Fruit fly (Drosophila melanogaster) whole organism, prepupa: Measurements from ENCODE around the gene Tsp29Fb.

ENCODE experiments used
- Blimp-1 ChIP-seq: fragments of 200-800 bp; sonication (Bioruptor generic); optimal IDR thresholded peaks from 3 replicates; lab custom pipeline; 2017; ENCODE audit warnings: missing biosample characterization, missing genetic modification characterization, mild to moderate bottlenecking, moderate library complexity, missing genetic modification reagents
- CG10669 ChIP-seq: fragments of 200-800 bp; sonication (Bioruptor generic); optimal IDR thresholded peaks from 3 replicates; lab custom pipeline; 2018; ENCODE audit warnings: missing biosample characterization, mild to moderate bottlenecking, missing genetic modification characterization, moderate library complexity
- CG11294 ChIP-seq: fragments of 200-800 bp; sonication (Bioruptor generic); IDR thresholded peaks from 2 replicates; pipeline ENCODE4 v1.3.6; 2022; ENCODE audit warnings: missing biosample characterization, missing genetic modification characterization
- CG11902 ChIP-seq: fragments of 200-800 bp; sonication (Bioruptor generic); optimal IDR thresholded peaks from 3 replicates; lab custom pipeline; 2016; ENCODE audit warnings: missing biosample characterization, missing genetic modification characterization
- CG15336 ChIP-seq: fragments of 200-800 bp; sonication (Bioruptor generic); IDR thresholded peaks from 2 replicates; pipeline ENCODE4 v1.3.6; 2022; ENCODE audit warnings: missing biosample characterization, missing genetic modification characterization
- CG1621 ChIP-seq: fragments of 200-800 bp; sonication (Bioruptor generic); optimal IDR thresholded peaks from 3 replicates; lab custom pipeline; 2018; ENCODE audit warnings: missing biosample characterization, mild to moderate bottlenecking, missing genetic modification characterization
- CG31627 ChIP-seq: fragments of 200-800 bp; sonication (Bioruptor generic); optimal IDR thresholded peaks from 3 replicates; lab custom pipeline; 2016; ENCODE audit warnings: missing biosample characterization, missing genetic modification characterization
- CG34406 ChIP-seq: fragments of 200-800 bp; sonication (Bioruptor generic); optimal IDR thresholded peaks from 3 replicates; lab custom pipeline; 2016; ENCODE audit warnings: missing biosample characterization, missing genetic modification characterization
- CG3919 ChIP-seq: fragments of 200-800 bp; sonication (Bioruptor generic); optimal IDR thresholded peaks from 3 replicates; lab custom pipeline; 2016; ENCODE audit warnings: missing biosample characterization, missing genetic modification characterization
- CG4318 ChIP-seq: fragments of 200-800 bp; sonication (Bioruptor generic); optimal IDR thresholded peaks from 3 replicates; lab custom pipeline; 2017; ENCODE audit warnings: missing biosample characterization, mild to moderate bottlenecking, missing genetic modification characterization
- CG6163 ChIP-seq: fragments of 200-800 bp; sonication (Bioruptor generic); IDR thresholded peaks from 3 replicates; pipeline ENCODE4 v1.3.6; 2022; ENCODE audit warnings: missing biosample characterization, missing genetic modification characterization
- CG6276 ChIP-seq: fragments of 200-800 bp; sonication (Bioruptor generic); optimal IDR thresholded peaks from 2 replicates; lab custom pipeline; 2017; ENCODE audit warnings: missing biosample characterization, mild to moderate bottlenecking, missing genetic modification characterization
- CG6808 ChIP-seq: fragments of 200-800 bp; sonication (Bioruptor generic); optimal IDR thresholded peaks from 3 replicates; lab custom pipeline; 2017; ENCODE audit warnings: missing biosample characterization, missing genetic modification characterization, mild to moderate bottlenecking, moderate library complexity, missing genetic modification reagents
- CG8319 ChIP-seq: fragments of 200-800 bp; sonication (Bioruptor generic); optimal IDR thresholded peaks from 3 replicates; lab custom pipeline; 2016; ENCODE audit warnings: missing biosample characterization, missing genetic modification characterization
- CG8632 ChIP-seq: fragments of 200-800 bp; sonication (Bioruptor generic); optimal IDR thresholded peaks from 3 replicates; lab custom pipeline; 2016; ENCODE audit warnings: missing biosample characterization, missing genetic modification characterization
- CG9139 ChIP-seq: fragments of 200-800 bp; sonication (Bioruptor generic); optimal IDR thresholded peaks from 3 replicates; lab custom pipeline; 2017; ENCODE audit warnings: missing biosample characterization, mild to moderate bottlenecking, missing genetic modification characterization
- Eip75B ChIP-seq: fragments of 200-800 bp; sonication (Bioruptor generic); optimal IDR thresholded peaks from 3 replicates; lab custom pipeline; 2016; ENCODE audit warnings: missing biosample characterization, missing genetic modification characterization
- Eip78C ChIP-seq: fragments of 200-800 bp; sonication (Bioruptor generic); peaks from one replicate; lab custom pipeline; 2016; ENCODE audit warnings: missing biosample characterization, missing genetic modification characterization
- Eip93F ChIP-seq: fragments of 200-800 bp; sonication (Bioruptor generic); optimal IDR thresholded peaks from 2 replicates; lab custom pipeline; 2016; ENCODE audit warnings: missing biosample characterization, mild to moderate bottlenecking, missing genetic modification characterization
- Ets21C ChIP-seq: fragments of 200-800 bp; sonication (Bioruptor generic); optimal IDR thresholded peaks from 3 replicates; lab custom pipeline; 2016; ENCODE audit warnings: missing biosample characterization, missing genetic modification characterization
- Hr38 ChIP-seq: sonication (Bioruptor generic); optimal IDR thresholded peaks from 2 replicates; lab custom pipeline; 2016; ENCODE audit warnings: missing biosample characterization, missing genetic modification characterization
- Hr39 ChIP-seq: fragments of 200-800 bp; sonication (Bioruptor generic); optimal IDR thresholded peaks from 2 replicates; lab custom pipeline; 2016; ENCODE audit warnings: missing biosample characterization, missing genetic modification characterization
- Lpt ChIP-seq: fragments of 200-800 bp; sonication (Bioruptor generic); optimal IDR thresholded peaks from 3 replicates; lab custom pipeline; 2016; ENCODE audit warnings: missing biosample characterization, missing genetic modification characterization
- Met ChIP-seq: fragments of 200-800 bp; sonication (Bioruptor generic); optimal IDR thresholded peaks from 3 replicates; lab custom pipeline; 2016; ENCODE audit warnings: missing biosample characterization, missing genetic modification characterization
- OdsH ChIP-seq: fragments of 200-800 bp; sonication (Bioruptor generic); optimal IDR thresholded peaks from 3 replicates; lab custom pipeline; 2016; ENCODE audit warnings: missing biosample characterization, missing genetic modification characterization
- Smox ChIP-seq: fragments of 200-800 bp; sonication (Bioruptor generic); optimal IDR thresholded peaks from 3 replicates; lab custom pipeline; 2016; ENCODE audit warnings: missing biosample characterization, missing genetic modification characterization
- Sox102F ChIP-seq: fragments of 200-800 bp; sonication (Bioruptor generic); optimal IDR thresholded peaks from 2 replicates; lab custom pipeline; 2016; ENCODE audit warnings: missing biosample characterization, mild to moderate bottlenecking, missing genetic modification characterization
- acj6 ChIP-seq: fragments of 200-800 bp; sonication (Bioruptor generic); optimal IDR thresholded peaks from 3 replicates; lab custom pipeline; 2016; ENCODE audit warnings: missing biosample characterization, missing genetic modification characterization
- dac ChIP-seq: fragments of 200-800 bp; sonication (Bioruptor generic); optimal IDR thresholded peaks from 2 replicates; lab custom pipeline; 2017; ENCODE audit warnings: missing biosample characterization, mild to moderate bottlenecking, missing genetic modification characterization
- eg ChIP-seq: fragments of 200-800 bp; sonication (Bioruptor generic); IDR thresholded peaks from 3 replicates; pipeline ENCODE4 v1.3.6; 2022; ENCODE audit warnings: missing biosample characterization, missing genetic modification characterization
- esn ChIP-seq: fragments of 200-800 bp; sonication (Bioruptor generic); optimal IDR thresholded peaks from 2 replicates; lab custom pipeline; 2016; ENCODE audit warnings: missing biosample characterization, mild to moderate bottlenecking, missing genetic modification characterization, moderate library complexity
- fd59A ChIP-seq: fragments of 200-800 bp; sonication (Bioruptor generic); optimal IDR thresholded peaks from 2 replicates; lab custom pipeline; 2017; ENCODE audit warnings: missing biosample characterization, mild to moderate bottlenecking, missing genetic modification characterization, missing genetic modification reagents
- fd85E ChIP-seq: fragments of 200-800 bp; sonication (Bioruptor generic); optimal IDR thresholded peaks from 3 replicates; lab custom pipeline; 2016; ENCODE audit warnings: missing biosample characterization, missing genetic modification characterization
- fkh ChIP-seq: fragments of 200-800 bp; sonication (Bioruptor generic); optimal IDR thresholded peaks from 3 replicates; lab custom pipeline; 2017; ENCODE audit warnings: missing biosample characterization, mild to moderate bottlenecking, missing genetic modification characterization, moderate library complexity
- net ChIP-seq: fragments of 200-800 bp; sonication (Bioruptor generic); optimal IDR thresholded peaks from 3 replicates; lab custom pipeline; 2016; ENCODE audit warnings: missing biosample characterization, missing genetic modification characterization
- spab ChIP-seq: fragments of 200-800 bp; sonication (Bioruptor generic); optimal IDR thresholded peaks from 2 replicates; lab custom pipeline; 2017; ENCODE audit warnings: missing biosample characterization, mild to moderate bottlenecking, missing genetic modification characterization, missing genetic modification reagents
- svp ChIP-seq: fragments of 200-800 bp; sonication (Bioruptor generic); peaks from one replicate; lab custom pipeline; 2016; ENCODE audit warnings: missing biosample characterization, missing genetic modification characterization
- topi ChIP-seq: fragments of 200-800 bp; sonication (Bioruptor generic); optimal IDR thresholded peaks from 3 replicates; lab custom pipeline; 2016; ENCODE audit warnings: missing biosample characterization, missing genetic modification characterization
- vri ChIP-seq: fragments of 200-800 bp; sonication (Bioruptor generic); optimal IDR thresholded peaks from 3 replicates; lab custom pipeline; 2016; ENCODE audit warnings: missing biosample characterization, mild to moderate bottlenecking, missing genetic modification characterization

Tsp29Fb gene

dm6 chr2L:8967235-8967634 is 30.0 kb downstream of the Tsp29Fb start, which contains the start of gene CG18088:
Gene CG18088 (plus strand): TSS chr2L:8967535.
- no peak for TF ChIP-seq vri (GFP tag; lab: Kevin White, UChicago)
- no peak for TF ChIP-seq CG9139 (GFP tag; lab: Kevin White, UChicago)
- TF ChIP-seq Smox (GFP tag; lab: Kevin White, UChicago): no peak
- no peak for TF ChIP-seq CG3919 (GFP tag; lab: Kevin White, UChicago)
- TF ChIP-seq Sox102F (GFP tag; lab: Kevin White, UChicago): no peak
- no peak for TF ChIP-seq svp (GFP tag; lab: Kevin White, UChicago)
- TF ChIP-seq Hr38 (GFP tag; lab: Kevin White, UChicago): no peak
- TF ChIP-seq eg (GFP tag; lab: Robert Waterston, UW): no peak
- TF ChIP-seq Hr39: no peak

- TF ChIP-seq Hr39 (no peak), CG15336 (GFP tag; lab: Robert Waterston, UW) (no peak), Hr38 (GFP tag; lab: Kevin White, UChicago) (no peak), CG31627 (GFP tag; lab: Kevin White, UChicago) (no peak), Lpt (no peak), CG11294 (GFP tag; lab: Robert Waterston, UW) (no peak), CG34406 (GFP tag; lab: Kevin White, UChicago) (no peak), fd59A (GFP tag; lab: Kevin White, UChicago) (no peak), fkh (no peak), esn (GFP tag; lab: Kevin White, UChicago) (no peak), CG8632 (GFP tag; lab: Kevin White, UChicago) (no peak), topi (GFP tag; lab: Kevin White, UChicago) (no peak), CG6276 (GFP tag; lab: Kevin White, UChicago) (no peak), CG11902 (GFP tag; lab: Kevin White, UChicago) (no peak), Blimp-1 (no peak), acj6 (no peak), Smox (GFP tag; lab: Kevin White, UChicago) (no peak), dac (GFP tag; lab: Kevin White, UChicago) (no peak), CG4318 (no peak), CG8319 (no peak)
Measured at dm6 chr2L:8972905-8973304, 35.7 kb downstream of the Tsp29Fb start.

- TF ChIP-seq fkh (no peak), Smox (GFP tag; lab: Kevin White, UChicago) (no peak), CG4318 (no peak), net (GFP tag; lab: Kevin White, UChicago) (no peak), CG6808 (no peak), CG10669 (GFP tag; lab: Kevin White, UChicago) (no peak), dac (GFP tag; lab: Kevin White, UChicago) (no peak), Sox102F (GFP tag; lab: Kevin White, UChicago) (no peak), Met (GFP tag; lab: Kevin White, UChicago) (no peak), Eip75B (GFP tag; lab: Kevin White, UChicago) (no peak), CG3919 (GFP tag; lab: Kevin White, UChicago) (no peak), svp (GFP tag; lab: Kevin White, UChicago) (no peak), CG15336 (GFP tag; lab: Robert Waterston, UW) (no peak)
Measured at dm6 chr2L:8974506-8974905, 37.3 kb downstream of the Tsp29Fb start.

- TF ChIP-seq esn (GFP tag; lab: Kevin White, UChicago) (no peak), spab (GFP tag; lab: Kevin White, UChicago) (no peak), Hr39 (no peak), Eip93F (GFP tag; lab: Kevin White, UChicago) (no peak), fd85E (GFP tag; lab: Kevin White, UChicago) (no peak), CG1621 (tag; lab: Kevin White, UChicago) (no peak), Hr38 (GFP tag; lab: Kevin White, UChicago) (no peak), Lpt (no peak), CG31627 (GFP tag; lab: Kevin White, UChicago) (no peak), Ets21C (GFP tag; lab: Kevin White, UChicago) (no peak), topi (GFP tag; lab: Kevin White, UChicago) (no peak), CG6163 (GFP tag; lab: Robert Waterston, UW) (no peak), CG11902 (GFP tag; lab: Kevin White, UChicago) (no peak), Eip78C (no peak), OdsH (no peak), CG9139 (GFP tag; lab: Kevin White, UChicago) (no peak)
- TF ChIP-seq, all 60 proteins: peak for 0
Measured at dm6 chr2L:8975328-8975727, 38.1 kb downstream of the Tsp29Fb start, which contains the start of gene CG9541. Gene CG9541 (minus strand): TSS chr2L:8975428.
